Worm (Caenorhabditis elegans) whole organism, early embryonic: ENCODE results near the gene math-15.

Experiments
- B0310.2 ChIP-seq: sonication (generic microtip); optimal IDR thresholded peaks from 2 replicates; lab custom pipeline; 2016; ENCODE audit warnings: mild to moderate bottlenecking, missing genetic modification characterization, missing compliant biosample characterization
- F13C5.2 ChIP-seq: sonication (generic microtip); optimal IDR thresholded peaks from 2 replicates; lab custom pipeline; 2017; ENCODE audit warnings: mild to moderate bottlenecking, missing genetic modification characterization, inconsistent platforms, missing compliant biosample characterization
- aly-1 ChIP-seq: sonication (generic microtip); optimal IDR thresholded peaks from 2 replicates; lab custom pipeline; 2016; ENCODE audit warnings: missing genetic modification characterization, missing compliant biosample characterization
- ama-1 ChIP-seq: fragments of 150-350 bp; optimal IDR thresholded peaks from 2 replicates; lab custom pipeline; 2014
- ceh-13 ChIP-seq: fragments of 200-800 bp; sonication (Bioruptor generic); optimal IDR thresholded peaks from 2 replicates; lab custom pipeline; 2018; ENCODE audit warnings: mild to moderate bottlenecking, missing genetic modification characterization, missing compliant biosample characterization
- ceh-36 ChIP-seq: sonication (generic microtip); optimal IDR thresholded peaks from 2 replicates; lab custom pipeline; 2016; ENCODE audit warnings: missing genetic modification characterization, inconsistent platforms, missing compliant biosample characterization
- ets-7 ChIP-seq: sonication (generic microtip); optimal IDR thresholded peaks from 2 replicates; lab custom pipeline; 2016; ENCODE audit warnings: missing genotype, missing genetic modification characterization, missing compliant biosample characterization
- flt-1 ChIP-seq: fragments of 200-800 bp; sonication (Bioruptor generic); IDR thresholded peaks from 2 replicates; pipeline ENCODE4 v1.3.6; 2022; ENCODE audit warnings: missing genetic modification characterization, missing compliant biosample characterization
- hmbx-1 ChIP-seq: sonication (generic microtip); optimal IDR thresholded peaks from 2 replicates; lab custom pipeline; 2016; ENCODE audit warnings: mild to moderate bottlenecking, missing genetic modification characterization, missing compliant biosample characterization
- hmg-4 ChIP-seq: fragments of 200-800 bp; sonication (Bioruptor generic); optimal IDR thresholded peaks from 2 replicates; lab custom pipeline; 2018; ENCODE audit warnings: mild to moderate bottlenecking, missing genetic modification characterization, missing compliant biosample characterization
- hnd-1 ChIP-seq: sonication (generic microtip); optimal IDR thresholded peaks from 2 replicates; lab custom pipeline; 2016; ENCODE audit warnings: missing genetic modification characterization, missing compliant biosample characterization
- pes-1 ChIP-seq: fragments of 200-800 bp; sonication (Bioruptor generic); IDR thresholded peaks from 2 replicates; pipeline ENCODE4 v1.3.6; 2022; ENCODE audit warnings: missing genetic modification reagents, missing genetic modification characterization, missing compliant biosample characterization
- scrt-1 ChIP-seq: fragments of 200-800 bp; sonication (Bioruptor generic); IDR thresholded peaks from 2 replicates; pipeline ENCODE4 v1.3.6; 2022; ENCODE audit warnings: missing genetic modification characterization, missing compliant biosample characterization
- sea-1 ChIP-seq: fragments of 200-800 bp; sonication (Bioruptor generic); conservative IDR thresholded peaks from 2 replicates; pipeline ENCODE4 v1.3.6; 2022; ENCODE audit warnings: missing genetic modification characterization, missing compliant biosample characterization
- tbx-11 ChIP-seq: fragments of 200-800 bp; sonication (Bioruptor generic); IDR thresholded peaks from 2 replicates; pipeline ENCODE4 v1.3.6; 2022; ENCODE audit warnings: missing genetic modification characterization, missing compliant biosample characterization
- tbx-37 ChIP-seq: fragments of 200-800 bp; sonication (Bioruptor generic); conservative IDR thresholded peaks from 2 replicates; pipeline ENCODE4 v1.3.6; 2022; ENCODE audit warnings: missing genetic modification reagents, missing genetic modification characterization, missing compliant biosample characterization
- tra-4 ChIP-seq: sonication (generic microtip); optimal IDR thresholded peaks from 2 replicates; lab custom pipeline; 2017; ENCODE audit warnings: missing genetic modification characterization, missing compliant biosample characterization

Gene math-15

DNA sequence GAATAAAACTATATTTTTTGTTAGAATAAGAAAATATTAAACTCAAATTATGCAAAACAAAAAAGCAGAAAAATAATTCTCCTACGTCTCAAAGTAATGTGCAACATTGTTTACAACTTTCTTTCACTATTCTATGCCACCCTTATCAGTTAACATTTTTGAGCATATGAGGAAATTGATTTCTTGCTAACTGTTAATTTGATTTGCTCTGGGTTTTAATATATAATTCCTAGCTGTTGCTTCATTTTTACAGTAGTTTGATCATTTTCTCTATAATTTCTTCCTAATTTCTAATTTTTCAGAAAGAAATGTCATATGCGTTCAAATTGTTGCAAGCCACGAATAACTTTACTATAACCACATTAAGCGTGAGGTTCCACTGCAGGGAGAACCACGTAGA, 30.0 kb upstream of the math-15 start, which contains the start of gene T08E11.1:
T08E11.1 (plus strand) TSS at position 301 of the 400 bp plus-strand sequence.
- TF ChIP-seq ceh-36 (tag; lab: Kevin White, UChicago) (no peak), ceh-13 (GFP tag; lab: Kevin White, UChicago) (no peak), tbx-37 (GFP tag; lab: Robert Waterston, UW) (no peak), F13C5.2 (no peak), flt-1 (GFP tag; lab: Robert Waterston, UW) (no peak), tbx-11 (GFP tag; lab: Robert Waterston, UW) (no peak), hmg-4 (GFP tag; lab: Kevin White, UChicago) (no peak), hmbx-1 (no peak), sea-1 (GFP tag; lab: Robert Waterston, UW) (no peak), tra-4 (tag; lab: Kevin White, UChicago) (no peak), ets-7 (tag; lab: Kevin White, UChicago) (no peak), scrt-1 (no peak), pes-1 (GFP tag; lab: Robert Waterston, UW) (no peak), ama-1 (no peak)

DNA sequence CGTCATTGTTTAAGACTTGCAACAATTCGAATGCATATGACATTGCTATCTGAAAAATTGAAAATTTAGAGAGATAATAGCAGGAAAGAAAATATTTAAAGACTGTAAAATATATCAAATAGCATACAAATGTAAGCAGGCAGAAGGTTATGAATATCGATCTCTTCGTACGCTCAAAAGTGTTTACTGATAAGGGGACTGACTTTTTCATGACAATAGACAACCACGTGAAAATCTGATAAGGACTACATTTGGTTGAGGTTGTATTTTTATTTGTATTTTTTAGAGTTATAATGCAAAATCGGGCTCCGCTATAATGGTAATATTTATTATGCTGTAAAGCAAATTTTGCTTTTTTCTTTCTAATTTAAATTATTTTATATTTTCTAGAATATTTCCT, 23.3 kb upstream of the math-15 start, which contains the start of the genes C52E2.5 and C52E2.4:
C52E2.5 (minus strand) TSS at position 43 of the 400 bp plus-strand sequence.
C52E2.4 (plus strand) TSS at position 252 of the 400 bp plus-strand sequence.
- TF ChIP-seq tbx-37 (GFP tag; lab: Robert Waterston, UW) (no peak), pes-1 (GFP tag; lab: Robert Waterston, UW) (no peak), scrt-1 (no peak), hmbx-1 (no peak), tbx-11 (GFP tag; lab: Robert Waterston, UW) (no peak), ceh-13 (GFP tag; lab: Kevin White, UChicago) (no peak), hnd-1 (tag; lab: Kevin White, UChicago) (no peak), ama-1 (no peak), F13C5.2 (no peak), sea-1 (GFP tag; lab: Robert Waterston, UW) (no peak), B0310.2 (tag; lab: Kevin White, UChicago) (no peak), hmg-4 (GFP tag; lab: Kevin White, UChicago) (no peak), ceh-36 (tag; lab: Kevin White, UChicago) (no peak), ets-7 (tag; lab: Kevin White, UChicago) (no peak), tra-4 (tag; lab: Kevin White, UChicago) (no peak), aly-1 (tag; lab: Kevin White, UChicago) (no peak)

DNA sequence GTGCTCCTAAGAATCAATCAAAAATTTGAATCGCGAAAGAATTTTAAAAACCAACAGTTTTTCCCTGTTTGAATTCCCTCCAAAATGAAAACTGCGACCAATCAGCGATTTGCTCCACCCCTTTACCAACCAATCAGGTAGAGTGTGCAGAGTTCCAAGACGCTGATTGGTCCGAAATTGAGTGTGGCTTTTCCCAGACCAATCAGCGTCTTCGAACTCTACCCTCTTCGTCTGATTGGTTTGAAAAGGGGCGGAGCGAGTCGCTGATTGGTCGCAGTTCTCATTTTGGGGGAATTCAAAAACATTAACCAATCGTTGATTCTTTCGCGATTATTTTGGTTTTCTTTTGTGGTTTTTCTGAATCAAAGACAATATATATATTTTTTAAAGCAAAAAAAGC, 21.6 kb upstream of the math-15 start:
- TF ChIP-seq B0310.2 (tag; lab: Kevin White, UChicago) (no peak), hmg-4 (GFP tag; lab: Kevin White, UChicago) (no peak), scrt-1 (no peak), ets-7 (tag; lab: Kevin White, UChicago) (no peak), tbx-11 (GFP tag; lab: Robert Waterston, UW) (no peak), sea-1 (GFP tag; lab: Robert Waterston, UW) (no peak), aly-1 (tag; lab: Kevin White, UChicago) (no peak), flt-1 (GFP tag; lab: Robert Waterston, UW) (no peak), ceh-36 (tag; lab: Kevin White, UChicago) (no peak), pes-1 (GFP tag; lab: Robert Waterston, UW) (no peak), ceh-13 (GFP tag; lab: Kevin White, UChicago) (no peak), F13C5.2 (no peak), tbx-37 (GFP tag; lab: Robert Waterston, UW) (no peak), tra-4 (tag; lab: Kevin White, UChicago) (no peak), ama-1 (no peak), hnd-1 (tag; lab: Kevin White, UChicago) (no peak), hmbx-1 (no peak)

DNA sequence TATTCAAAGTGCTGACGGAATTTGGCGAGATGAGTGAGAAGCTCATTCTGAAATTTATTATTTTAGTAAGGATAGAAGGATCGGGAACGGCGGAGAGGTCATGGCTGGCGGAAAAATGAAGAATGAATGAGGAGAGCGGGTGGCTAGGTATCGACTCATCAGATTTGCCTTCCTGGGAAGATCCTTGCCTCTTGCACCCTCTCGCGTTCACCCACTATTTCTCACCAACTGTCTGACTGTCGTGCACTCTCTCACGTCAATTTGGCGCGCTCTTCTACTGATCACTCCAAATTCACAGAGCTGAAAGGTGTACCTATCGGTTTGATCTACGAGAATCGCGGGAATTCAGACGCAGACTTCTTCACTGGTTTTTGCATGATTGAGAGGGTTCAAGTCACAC, 18.1 kb upstream of the math-15 start, which contains the start of gene fbxb-97:
fbxb-97 (minus strand) TSS at position 53 of the 400 bp plus-strand sequence.
- no peak for TF ChIP-seq hmbx-1
- no peak for TF ChIP-seq tbx-37 (GFP tag; lab: Robert Waterston, UW)
- no peak for TF ChIP-seq F13C5.2
- TF ChIP-seq sea-1 (GFP tag; lab: Robert Waterston, UW) = no peak
- TF ChIP-seq hmg-4 (GFP tag; lab: Kevin White, UChicago) = no peak
- no peak for TF ChIP-seq B0310.2 (tag; lab: Kevin White, UChicago)
- no peak for TF ChIP-seq flt-1 (GFP tag; lab: Robert Waterston, UW)
- no peak for TF ChIP-seq aly-1 (tag; lab: Kevin White, UChicago)

DNA sequence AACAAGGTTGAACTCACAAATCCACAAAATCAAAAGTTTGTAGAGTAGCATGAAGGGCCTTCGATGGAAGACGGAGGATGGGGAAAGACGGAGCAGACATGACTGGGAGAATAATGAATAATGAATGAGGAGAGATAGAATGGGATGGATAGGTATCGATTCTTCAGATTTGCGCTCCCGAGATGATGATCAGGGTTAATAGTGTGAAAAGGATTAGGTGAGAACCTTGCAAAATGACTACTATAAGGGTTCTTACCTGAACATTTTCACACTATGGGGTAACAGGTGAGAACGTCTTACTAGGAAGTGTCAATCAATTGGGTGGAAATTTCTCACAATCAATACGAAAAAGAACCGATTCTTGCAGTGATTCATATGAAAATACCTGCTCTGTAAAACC, 15.9 kb upstream of the math-15 start, which contains the start of gene fbxb-96:
fbxb-96 (minus strand) TSS at position 101 of the 400 bp plus-strand sequence.
- TF ChIP-seq ceh-13 (GFP tag; lab: Kevin White, UChicago) (no peak), ama-1 (no peak), scrt-1 (no peak), tbx-37 (GFP tag; lab: Robert Waterston, UW) (no peak), B0310.2 (tag; lab: Kevin White, UChicago) (no peak), sea-1 (GFP tag; lab: Robert Waterston, UW) (no peak), ets-7 (tag; lab: Kevin White, UChicago) (no peak), flt-1 (GFP tag; lab: Robert Waterston, UW) (no peak), aly-1 (tag; lab: Kevin White, UChicago) (no peak), pes-1 (GFP tag; lab: Robert Waterston, UW) (no peak), tra-4 (tag; lab: Kevin White, UChicago) (no peak)

DNA sequence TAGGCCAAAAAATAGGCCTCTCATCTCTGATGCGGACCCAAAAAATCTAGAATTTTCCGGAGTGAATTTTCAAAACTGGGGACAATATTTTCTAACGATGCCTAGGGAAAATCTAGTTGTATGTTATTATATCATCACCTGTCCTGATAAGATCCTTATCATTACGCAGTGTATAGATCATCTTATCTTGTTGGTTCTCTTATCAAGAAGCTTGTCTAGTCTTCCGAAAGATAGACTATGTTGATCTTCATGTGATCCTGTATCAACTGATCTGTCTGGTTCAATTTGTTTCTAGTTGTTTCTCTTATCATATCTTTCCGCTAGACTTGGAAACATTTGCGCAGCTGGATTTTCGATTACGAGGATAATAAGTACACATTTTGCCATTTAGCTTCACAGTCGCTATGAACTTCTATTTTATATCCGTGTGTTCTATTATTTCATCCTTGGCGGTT, 15.3 kb upstream of the math-15 start, which contains the start of gene C52E2.3:
C52E2.3 (plus strand) TSS at position 405 of the 455 bp plus-strand sequence.
- TF ChIP-seq tra-4 (tag; lab: Kevin White, UChicago) = no peak
- TF ChIP-seq tbx-11 (GFP tag; lab: Robert Waterston, UW) = no peak
- TF ChIP-seq ama-1 = no peak
- TF ChIP-seq ceh-13 (GFP tag; lab: Kevin White, UChicago) = no peak
- no peak for TF ChIP-seq flt-1 (GFP tag; lab: Robert Waterston, UW)
- no peak for TF ChIP-seq sea-1 (GFP tag; lab: Robert Waterston, UW)
- no peak for TF ChIP-seq ceh-36 (tag; lab: Kevin White, UChicago)
- no peak for TF ChIP-seq scrt-1
- no peak for TF ChIP-seq B0310.2 (tag; lab: Kevin White, UChicago)
- no peak for TF ChIP-seq hmbx-1

DNA sequence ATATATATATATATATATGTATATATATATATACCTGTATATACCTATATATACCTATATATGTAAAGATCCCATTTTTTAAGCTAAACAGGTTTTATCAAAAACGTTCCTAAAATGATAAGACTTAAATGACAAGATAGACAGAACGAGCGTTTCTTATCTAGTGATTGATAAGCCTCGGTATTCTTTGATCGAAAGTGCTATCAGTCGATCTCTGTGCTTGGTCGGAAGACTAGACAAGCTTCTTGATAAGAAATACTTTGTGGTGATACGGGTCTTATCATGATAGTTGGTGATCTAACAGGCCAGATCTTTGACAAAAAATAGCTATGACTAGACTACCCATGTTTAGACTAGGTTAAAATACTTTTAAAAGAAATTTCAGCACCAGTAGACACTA, 14.5 kb upstream of the math-15 start:
- no peak for TF ChIP-seq pes-1 (GFP tag; lab: Robert Waterston, UW)
- TF ChIP-seq B0310.2 (tag; lab: Kevin White, UChicago) = no peak
- TF ChIP-seq tbx-11 (GFP tag; lab: Robert Waterston, UW) = no peak
- TF ChIP-seq flt-1 (GFP tag; lab: Robert Waterston, UW) = no peak
- no peak for TF ChIP-seq ceh-13 (GFP tag; lab: Kevin White, UChicago)
- TF ChIP-seq hmg-4 (GFP tag; lab: Kevin White, UChicago) = no peak
- no peak for TF ChIP-seq scrt-1
- TF ChIP-seq hmbx-1 = no peak
- TF ChIP-seq F13C5.2 = no peak
- no peak for TF ChIP-seq hnd-1 (tag; lab: Kevin White, UChicago)
- TF ChIP-seq aly-1 (tag; lab: Kevin White, UChicago) = no peak
